Worm (Caenorhabditis elegans): ENCODE data around the gene ced-6.

DNA sequence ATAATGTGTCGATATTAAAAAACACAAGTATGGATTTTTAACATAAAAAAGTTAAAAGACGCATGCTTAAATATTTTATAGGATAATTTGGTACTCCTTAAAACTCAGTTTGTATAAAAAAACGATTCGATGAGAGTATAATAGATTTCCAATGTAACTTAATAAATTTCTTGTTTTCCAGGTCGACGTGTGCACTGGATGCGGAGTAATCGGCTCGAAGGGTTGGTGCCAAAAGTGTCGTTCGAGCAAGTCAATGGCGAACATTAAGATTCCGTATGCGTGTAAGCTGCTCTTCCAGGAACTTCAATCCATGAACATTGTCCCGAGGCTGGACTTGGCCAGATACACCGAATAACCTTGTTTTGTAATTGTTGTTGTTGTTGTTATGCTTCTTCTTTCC, 31.2 kb upstream of the ced-6 start:
- TF ChIP-seq hmg-11 (tag; optimal IDR thresholded peaks at IDR 0.05) (no peak), nhr-76 (tag; optimal IDR thresholded peaks at IDR 0.05) (no peak), nhr-28 (tag; optimal IDR thresholded peaks at IDR 0.05) (no peak), unc-62 (GFP tag; optimal IDR thresholded peaks at IDR 0.05) (no peak), nhr-43 (tag; optimal IDR thresholded peaks at IDR 0.05; ENCODE audit: poor library complexity, severe bottlenecking) (no peak), jun-1 (tag; optimal IDR thresholded peaks at IDR 0.05) (no peak), ztf-4 (tag; optimal IDR thresholded peaks at IDR 0.05) (no peak), ama-1 (optimal IDR thresholded peaks at IDR 0.05) (no peak), elt-2 (tag; optimal IDR thresholded peaks at IDR 0.05) (no peak), nfya-1 (tag; optimal IDR thresholded peaks at IDR 0.05; ENCODE audit: insufficient read depth) (no peak), ceh-16 (tag; optimal IDR thresholded peaks at IDR 0.05) (no peak), nhr-11 (tag; optimal IDR thresholded peaks at IDR 0.05) (no peak), snpc-4 (tag; optimal IDR thresholded peaks at IDR 0.05) (no peak), mdl-1 (tag; optimal IDR thresholded peaks at IDR 0.05) (no peak)
